Worm (Caenorhabditis elegans): ENCODE measurements around the gene nlp-29.

The nlp-29 gene

DNA sequence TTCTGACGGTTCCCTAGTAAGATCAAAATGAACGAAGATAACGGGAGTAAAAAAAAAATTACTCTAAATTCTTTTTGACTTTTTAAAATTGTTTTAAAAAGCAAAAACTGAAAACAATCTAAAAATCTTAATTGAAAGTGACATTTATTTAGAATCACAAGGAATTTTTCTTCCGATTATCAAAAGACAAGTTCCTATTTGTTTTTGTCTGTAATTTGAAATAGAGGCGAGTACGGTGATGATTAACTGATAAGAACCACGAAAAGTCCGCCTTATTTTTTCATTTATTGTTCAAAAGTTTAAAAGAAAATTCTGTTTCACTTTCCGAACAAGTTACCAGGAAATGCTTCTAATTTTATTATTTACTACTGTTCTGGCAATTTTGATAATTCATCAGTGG is 34.5 kb upstream of the nlp-29 start, which contains the start of gene dach-1:
TSS of gene dach-1 (plus strand) at position 301 of the 400 bp plus-strand sequence.
- TF ChIP-seq skn-1 (tag; optimal IDR thresholded peaks at IDR 0.05) = no peak
- no peak for TF ChIP-seq nhr-11 (tag; optimal IDR thresholded peaks at IDR 0.05)
- no peak for TF ChIP-seq elt-1 (tag; optimal IDR thresholded peaks at IDR 0.05)
- no peak for TF ChIP-seq ceh-82 (tag; optimal IDR thresholded peaks at IDR 0.05)
- TF ChIP-seq nfya-1 (tag; optimal IDR thresholded peaks at IDR 0.05; ENCODE audit: insufficient read depth) = no peak
- no peak for TF ChIP-seq daf-12 (tag; optimal IDR thresholded peaks at IDR 0.05)
- no peak for TF ChIP-seq elt-3 (tag; optimal IDR thresholded peaks at IDR 0.05)
- no peak for TF ChIP-seq snpc-4 (tag; optimal IDR thresholded peaks at IDR 0.05)
- TF ChIP-seq lin-39 (tag; optimal IDR thresholded peaks at IDR 0.05) = no peak
- no peak for TF ChIP-seq egl-5 (tag; optimal IDR thresholded peaks at IDR 0.05)
- no peak for TF ChIP-seq ama-1 (optimal IDR thresholded peaks at IDR 0.05)

DNA sequence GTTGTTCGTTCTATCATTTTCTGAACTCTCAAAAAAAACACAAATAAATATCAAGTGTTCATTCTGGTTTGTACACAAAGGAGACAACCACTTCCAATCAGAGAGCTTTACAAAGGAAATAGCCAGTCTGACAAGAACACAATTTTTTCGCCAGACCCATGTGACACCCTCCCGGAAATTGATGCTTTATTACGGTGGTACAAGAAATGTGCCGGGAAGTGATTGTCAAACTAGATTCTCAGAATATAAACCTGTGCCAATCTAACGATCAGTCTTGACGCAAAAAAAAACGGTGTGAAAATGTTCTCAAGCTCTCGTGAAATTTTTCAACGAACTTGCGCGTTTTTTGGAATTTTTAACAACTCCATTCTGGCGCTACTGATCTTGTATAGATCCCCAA is 30.5 kb upstream of the nlp-29 start, which contains the start of gene str-247:
TSS of gene str-247 (plus strand) at position 301 of the 400 bp plus-strand sequence.
- TF ChIP-seq mdl-1 (tag; optimal IDR thresholded peaks at IDR 0.05) (no peak), nhr-237 (tag; optimal IDR thresholded peaks at IDR 0.05) (no peak), ztf-11 (tag; optimal IDR thresholded peaks at IDR 0.05) (no peak), aly-2 (tag; optimal IDR thresholded peaks at IDR 0.05) (no peak)

DNA sequence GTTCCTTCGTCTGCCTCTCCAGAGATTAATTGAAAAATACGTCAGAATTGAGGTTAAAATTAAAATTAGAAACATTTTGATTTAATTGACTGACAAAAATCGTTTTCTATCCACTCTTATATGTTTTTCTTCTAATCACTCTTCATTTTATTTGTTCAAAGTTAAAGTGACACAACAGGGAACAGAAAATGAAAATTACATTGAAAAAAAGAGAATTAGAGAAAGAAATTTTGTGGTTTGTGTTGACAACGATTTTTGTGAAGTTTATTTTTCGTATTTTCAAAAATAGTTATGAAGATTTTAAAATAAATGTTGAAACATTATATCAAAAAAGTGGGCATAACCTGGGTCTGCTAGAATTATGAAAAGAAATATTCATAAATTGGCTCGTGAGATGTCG is 26.6 kb upstream of the nlp-29 start, which contains the start of gene cyp-34A5:
TSS of gene cyp-34A5 (minus strand) at position 101 of the 400 bp plus-strand sequence.
- no peak for TF ChIP-seq R02D3.7 (tag; optimal IDR thresholded peaks at IDR 0.05)
- TF ChIP-seq nhr-237 (tag; optimal IDR thresholded peaks at IDR 0.05) = no peak
- no peak for TF ChIP-seq lin-39 (tag; optimal IDR thresholded peaks at IDR 0.05)
- TF ChIP-seq pha-4 (tag; optimal IDR thresholded peaks at IDR 0.05) = no peak
- TF ChIP-seq egl-5 (tag; optimal IDR thresholded peaks at IDR 0.05) = no peak
- TF ChIP-seq jun-1 (tag; optimal IDR thresholded peaks at IDR 0.05) = no peak
- no peak for TF ChIP-seq fos-1 (tag; optimal IDR thresholded peaks at IDR 0.05)
- TF ChIP-seq ceh-9 (tag; optimal IDR thresholded peaks at IDR 0.05) = no peak
- TF ChIP-seq nhr-76 (tag; optimal IDR thresholded peaks at IDR 0.05) = no peak
- TF ChIP-seq tbx-2 (tag; optimal IDR thresholded peaks at IDR 0.05) = no peak
- no peak for TF ChIP-seq nhr-28 (tag; optimal IDR thresholded peaks at IDR 0.05)
- TF ChIP-seq snpc-4 (tag; optimal IDR thresholded peaks at IDR 0.05) = no peak
- no peak for TF ChIP-seq zag-1 (tag; optimal IDR thresholded peaks at IDR 0.05)

DNA sequence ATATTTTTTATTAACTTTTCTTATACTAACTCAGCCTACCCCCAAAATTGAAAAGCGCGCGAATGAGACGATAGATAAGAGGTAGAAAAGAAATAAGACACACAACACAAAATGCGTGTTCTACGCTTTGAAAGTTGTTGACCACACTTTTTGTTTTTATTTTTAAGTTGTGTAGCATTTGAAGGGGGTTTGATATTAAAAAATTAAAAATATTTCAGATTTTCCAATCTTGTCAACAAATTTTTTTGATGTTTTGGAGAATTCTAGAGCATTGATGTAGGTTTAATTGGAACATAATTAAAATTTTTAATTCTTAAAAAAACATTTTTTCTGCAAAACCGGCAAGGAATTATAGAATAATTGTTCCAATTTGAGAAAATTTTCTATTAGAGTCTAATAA is 23.0 kb upstream of the nlp-29 start, which contains the start of gene cyp-34A6:
TSS of gene cyp-34A6 (minus strand) at position 101 of the 400 bp plus-strand sequence.
- no peak for TF ChIP-seq ceh-9 (tag; optimal IDR thresholded peaks at IDR 0.05)
- peak; percentile 17 for TF ChIP-seq pha-4 (tag; optimal IDR thresholded peaks at IDR 0.05)

DNA sequence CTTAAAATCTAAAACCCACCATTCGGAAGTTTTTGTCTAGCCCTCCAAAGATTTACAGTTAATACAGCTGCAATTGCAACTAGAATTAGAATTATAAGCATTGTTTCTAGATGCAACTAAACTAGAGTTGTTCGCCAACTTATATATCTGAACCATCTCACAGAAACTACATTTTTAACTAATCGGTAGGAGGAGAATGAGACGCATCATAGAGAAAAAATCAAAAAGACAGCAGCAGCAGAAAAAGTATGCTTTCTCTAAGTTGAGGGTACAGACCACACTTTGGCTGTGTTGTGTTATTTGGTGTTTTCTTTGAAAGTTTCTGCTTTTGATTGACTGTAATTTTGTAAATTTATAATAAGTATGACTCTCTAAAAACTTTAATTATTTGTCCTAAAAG is 20.5 kb upstream of the nlp-29 start, which contains the start of gene cyp-34A7:
TSS of gene cyp-34A7 (minus strand) at position 101 of the 400 bp plus-strand sequence.
- TF ChIP-seq ceh-82 (tag; optimal IDR thresholded peaks at IDR 0.05) (no peak), ceh-16 (tag; optimal IDR thresholded peaks at IDR 0.05) (no peak), tbx-2 (tag; optimal IDR thresholded peaks at IDR 0.05) (no peak), lin-39 (tag; optimal IDR thresholded peaks at IDR 0.05) (no peak), pha-4 (tag; optimal IDR thresholded peaks at IDR 0.05) (no peak), nhr-11 (tag; optimal IDR thresholded peaks at IDR 0.05) (no peak), unc-62 (GFP tag; optimal IDR thresholded peaks at IDR 0.05) (no peak), lin-15B (tag; optimal IDR thresholded peaks at IDR 0.05) (no peak), nhr-12 (tag; optimal IDR thresholded peaks at IDR 0.05) (no peak), ama-1 (optimal IDR thresholded peaks at IDR 0.05) (no peak), hmg-11 (tag; optimal IDR thresholded peaks at IDR 0.05) (no peak), snpc-4 (tag; optimal IDR thresholded peaks at IDR 0.05) (no peak), fkh-2 (tag; optimal IDR thresholded peaks at IDR 0.05) (no peak), sea-2 (GFP tag; optimal IDR thresholded peaks at IDR 0.05) (no peak)

DNA sequence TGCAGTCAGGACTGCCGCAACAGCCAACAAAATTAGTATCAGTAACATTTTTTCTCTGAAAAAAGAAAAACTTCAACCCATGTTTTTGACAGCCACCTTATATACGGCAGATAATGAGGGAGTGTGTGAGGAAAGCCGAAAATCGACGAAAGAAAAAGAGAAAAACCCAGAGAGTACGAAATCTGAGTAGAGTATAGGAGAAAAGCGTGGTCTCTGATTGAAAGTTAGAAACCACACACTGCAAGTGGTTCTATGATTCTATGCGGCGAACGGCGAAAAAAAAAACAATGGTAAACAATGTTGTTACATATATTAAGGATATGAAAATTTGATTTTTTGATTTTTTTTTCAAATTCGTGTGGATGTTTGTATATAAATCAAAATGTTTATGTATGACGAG is 16.5 kb upstream of the nlp-29 start, which contains the start of gene cyp-34A8:
TSS of gene cyp-34A8 (minus strand) at position 62 of the 400 bp plus-strand sequence.
- TF ChIP-seq zag-1 (tag; optimal IDR thresholded peaks at IDR 0.05) (no peak), nhr-43 (tag; optimal IDR thresholded peaks at IDR 0.05; ENCODE audit: poor library complexity, severe bottlenecking) (peak; percentile 9), snpc-4 (tag; optimal IDR thresholded peaks at IDR 0.05) (no peak), sea-2 (GFP tag; optimal IDR thresholded peaks at IDR 0.05) (no peak), nfya-1 (tag; optimal IDR thresholded peaks at IDR 0.05; ENCODE audit: insufficient read depth) (peak; percentile 1), nhr-12 (tag; optimal IDR thresholded peaks at IDR 0.05) (no peak), skn-1 (tag; optimal IDR thresholded peaks at IDR 0.05) (no peak), eor-1 (tag; optimal IDR thresholded peaks at IDR 0.05) (no peak), fos-1 (tag; optimal IDR thresholded peaks at IDR 0.05) (no peak), nhr-28 (tag; optimal IDR thresholded peaks at IDR 0.05) (no peak), daf-12 (tag; optimal IDR thresholded peaks at IDR 0.05) (no peak), ZK546.5 (tag; optimal IDR thresholded peaks at IDR 0.05) (no peak), elt-1 (tag; optimal IDR thresholded peaks at IDR 0.05) (no peak), fkh-10 (GFP tag; optimal IDR thresholded peaks at IDR 0.05) (no peak), fkh-2 (tag; optimal IDR thresholded peaks at IDR 0.05) (no peak), elt-2 (tag; optimal IDR thresholded peaks at IDR 0.05) (no peak)

Measured in whole organism, L3 larva.